Worm (Caenorhabditis elegans) whole organism, L4 larva: ENCODE results near the gene srh-52.

Source experiments
- lir-3 ChIP-seq: sonication (generic microtip); optimal IDR thresholded peaks from 2 replicates; lab custom pipeline; 2016; ENCODE audit warnings: mild to moderate bottlenecking, missing genetic modification characterization, missing compliant biosample characterization
- skn-1 ChIP-seq: fragments of 150-350 bp; optimal IDR thresholded peaks from 2 replicates; lab custom pipeline; 2014; ENCODE audit warnings: missing biosample characterization, missing genetic modification characterization
- unc-130 ChIP-seq: sonication (generic microtip); optimal IDR thresholded peaks from 2 replicates; lab custom pipeline; 2016; ENCODE audit warnings: missing genetic modification reagents, missing genetic modification characterization, missing compliant biosample characterization

DNA sequence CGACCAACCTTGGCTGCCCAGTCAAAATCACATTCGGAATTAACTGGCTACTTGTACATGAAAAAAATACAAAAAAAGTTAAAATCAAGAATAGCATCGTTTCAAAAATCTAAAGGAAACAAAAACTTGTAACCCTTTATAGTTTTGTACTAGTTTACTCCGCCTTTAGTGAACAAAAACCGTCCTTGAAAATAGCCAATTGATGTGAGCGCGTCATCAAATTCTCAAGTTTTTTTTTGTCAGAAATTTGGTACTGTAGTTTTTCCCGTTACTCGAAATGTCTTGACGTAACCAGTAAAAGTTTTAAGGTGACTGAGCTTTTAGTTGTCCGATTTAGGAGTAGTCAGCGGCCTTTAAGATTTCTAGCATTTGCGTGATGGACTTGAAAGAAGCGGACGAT is 28.8 kb downstream of the srh-52 start, which contains the start of gene C29F3.3:
- TF ChIP-seq lir-3 = no peak
- no peak for TF ChIP-seq skn-1 (tag; lab: Kevin White, UChicago)
- TF ChIP-seq unc-130 (GFP tag; lab: Kevin White, UChicago) = no peak
